Worm (Caenorhabditis elegans) whole organism, young adult: ENCODE data around the gene aptf-1.

ENCODE experiments used
- B0336.3 ChIP-seq: fragments of 200-800 bp; sonication (Bioruptor generic); IDR thresholded peaks from 2 replicates; pipeline ENCODE4 v1.3.6; 2022; ENCODE audit warnings: missing genetic modification characterization, missing compliant biosample characterization
- D2030.7 ChIP-seq: fragments of 200-800 bp; sonication (Bioruptor generic); IDR thresholded peaks from 2 replicates; pipeline ENCODE4 v1.3.6; 2022; ENCODE audit warnings: missing genetic modification reagents, missing genetic modification characterization, missing compliant biosample characterization
- F22D6.2 ChIP-seq: sonication (generic microtip); optimal IDR thresholded peaks from 2 replicates; lab custom pipeline; 2016; ENCODE audit warnings: mild to moderate bottlenecking, missing genetic modification characterization, missing compliant biosample characterization
- F39B2.1 ChIP-seq: fragments of 200-800 bp; sonication (Bioruptor generic); IDR thresholded peaks from 2 replicates; pipeline ENCODE4 v1.3.6; 2022; ENCODE audit warnings: missing genetic modification reagents, missing genetic modification characterization, missing compliant biosample characterization
- F55B11.4 ChIP-seq: sonication (generic microtip); optimal IDR thresholded peaks from 2 replicates; lab custom pipeline; 2016; ENCODE audit warnings: missing compliant biosample characterization, missing genetic modification characterization, borderline replicate concordance; ENCODE audit not compliant: insufficient read depth
- Y53G8AR.9 ChIP-seq: fragments of 200-800 bp; sonication (Bioruptor generic); conservative IDR thresholded peaks from 2 replicates; pipeline ENCODE4 v1.3.6; 2022; ENCODE audit warnings: missing genetic modification reagents, missing genetic modification characterization, missing compliant biosample characterization
- Y95B8A.8 ChIP-seq: fragments of 200-800 bp; sonication (Bioruptor generic); IDR thresholded peaks from 2 replicates; pipeline ENCODE4 v1.3.6; 2022; ENCODE audit warnings: missing genetic modification reagents, missing genetic modification characterization, missing compliant biosample characterization
- akir-1 ChIP-seq: fragments of 200-800 bp; sonication (Bioruptor generic); optimal IDR thresholded peaks from 2 replicates; lab custom pipeline; 2018; ENCODE audit warnings: mild to moderate bottlenecking, missing genetic modification characterization, moderate library complexity, missing compliant biosample characterization
- aptf-2 ChIP-seq: fragments of 200-800 bp; sonication (Bioruptor generic); conservative IDR thresholded peaks from 2 replicates; pipeline ENCODE4 v1.3.6; 2022; ENCODE audit warnings: missing genetic modification reagents, missing genetic modification characterization, missing compliant biosample characterization
- atf-7 ChIP-seq: sonication (generic microtip); optimal IDR thresholded peaks from 2 replicates; lab custom pipeline; 2017; ENCODE audit warnings: mild to moderate bottlenecking, missing genetic modification characterization, missing compliant biosample characterization
- attf-6 ChIP-seq: fragments of 200-800 bp; sonication (Bioruptor generic); IDR thresholded peaks from 2 replicates; pipeline ENCODE4 v1.3.6; 2022; ENCODE audit warnings: missing genetic modification reagents, missing genetic modification characterization, missing compliant biosample characterization
- bed-2 ChIP-seq: fragments of 200-800 bp; sonication (Bioruptor generic); IDR thresholded peaks from 2 replicates; pipeline ENCODE4 v1.3.6; 2022; ENCODE audit warnings: missing genetic modification reagents, missing genetic modification characterization, missing compliant biosample characterization
- ccch-3 ChIP-seq: fragments of 200-800 bp; sonication (Bioruptor generic); optimal IDR thresholded peaks from 2 replicates; lab custom pipeline; 2018; ENCODE audit warnings: mild to moderate bottlenecking, missing genetic modification characterization, missing compliant biosample characterization
- cebp-2 ChIP-seq: fragments of 200-800 bp; sonication (Bioruptor generic); IDR thresholded peaks from 2 replicates; pipeline ENCODE4 v1.3.6; 2022; ENCODE audit warnings: missing genetic modification characterization, missing compliant biosample characterization
- ceh-91 ChIP-seq: fragments of 200-800 bp; sonication (Bioruptor generic); IDR thresholded peaks from 2 replicates; pipeline ENCODE4 v1.3.6; 2022; ENCODE audit warnings: missing genetic modification reagents, missing genetic modification characterization, missing compliant biosample characterization
- dox-1 ChIP-seq: fragments of 200-800 bp; sonication (Bioruptor generic); IDR thresholded peaks from 2 replicates; pipeline ENCODE4 v1.3.6; 2022; ENCODE audit warnings: missing genetic modification reagents, missing genetic modification characterization, missing compliant biosample characterization
- dpff-1 ChIP-seq: sonication (generic microtip); optimal IDR thresholded peaks from 2 replicates; lab custom pipeline; 2017; ENCODE audit warnings: mild to moderate bottlenecking, missing genetic modification characterization, missing compliant biosample characterization
- ets-4 ChIP-seq: fragments of 200-800 bp; sonication (Bioruptor generic); optimal IDR thresholded peaks from 2 replicates; lab custom pipeline; 2018; ENCODE audit warnings: mild to moderate bottlenecking, missing genetic modification characterization, missing compliant biosample characterization
- fkh-3 ChIP-seq: sonication (generic microtip); optimal IDR thresholded peaks from 2 replicates; lab custom pipeline; 2016; ENCODE audit warnings: mild to moderate bottlenecking, missing genetic modification characterization, missing compliant biosample characterization
- gei-17 ChIP-seq: fragments of 200-800 bp; sonication (Bioruptor generic); optimal IDR thresholded peaks from 2 replicates; lab custom pipeline; 2018; ENCODE audit warnings: mild to moderate bottlenecking, missing genetic modification characterization, missing compliant biosample characterization
- him-1 ChIP-seq: sonication (generic microtip); optimal IDR thresholded peaks from 2 replicates; lab custom pipeline; 2016; ENCODE audit warnings: missing genotype, missing genetic modification reagents, missing genetic modification characterization, missing compliant biosample characterization
- hmg-20 ChIP-seq: fragments of 200-800 bp; sonication (Bioruptor generic); IDR thresholded peaks from 2 replicates; pipeline ENCODE4 v1.3.6; 2022; ENCODE audit warnings: missing genetic modification reagents, missing genetic modification characterization, missing compliant biosample characterization
- lin-35 ChIP-seq, 3 experiments: fragments of 150-350 bp in 2 of 3; sonication (generic microtip) in 1 of 3; optimal IDR thresholded peaks; 2 replicates each; lab custom pipeline; 2014 to 2018; ENCODE audit warnings: missing biosample characterization in 3 of 3, missing genetic modification characterization in 3 of 3, missing genetic modification reagents in 3 of 3
- lin-40 ChIP-seq: sonication (generic microtip); optimal IDR thresholded peaks from 2 replicates; lab custom pipeline; 2016; ENCODE audit warnings: missing genetic modification characterization, mild to moderate bottlenecking, missing compliant biosample characterization, missing genotype, missing genetic modification reagents
- lin-54 ChIP-seq: fragments of 200-800 bp; sonication (Bioruptor generic); optimal IDR thresholded peaks from 2 replicates; lab custom pipeline; 2018; ENCODE audit warnings: mild to moderate bottlenecking, missing genetic modification characterization, missing compliant biosample characterization
- lsy-27 ChIP-seq: sonication (generic microtip); optimal IDR thresholded peaks from 2 replicates; lab custom pipeline; 2017; ENCODE audit warnings: missing genetic modification characterization, mild to moderate bottlenecking, missing compliant biosample characterization, antibody characterized with exemption, missing genotype, borderline replicate concordance; ENCODE audit not compliant: insufficient read depth
- mel-28 ChIP-seq: sonication (generic microtip); optimal IDR thresholded peaks from 2 replicates; lab custom pipeline; 2016; ENCODE audit warnings: borderline replicate concordance, mild to moderate bottlenecking, missing genetic modification characterization, missing compliant biosample characterization
- nfyb-1 ChIP-seq: fragments of 200-800 bp; sonication (Bioruptor generic); IDR thresholded peaks from 2 replicates; pipeline ENCODE4 v1.3.6; 2022; ENCODE audit warnings: missing genetic modification reagents, missing genetic modification characterization, missing compliant biosample characterization
- nhr-80 ChIP-seq: sonication (generic microtip); optimal IDR thresholded peaks from 2 replicates; lab custom pipeline; 2016; ENCODE audit warnings: missing genetic modification characterization, missing compliant biosample characterization
- rcor-1 ChIP-seq: fragments of 200-800 bp; sonication (Bioruptor generic); IDR thresholded peaks from 2 replicates; pipeline ENCODE4 v1.3.6; 2022; ENCODE audit warnings: missing genetic modification reagents, missing genetic modification characterization, missing compliant biosample characterization
- repo-1 ChIP-seq: sonication (generic microtip); optimal IDR thresholded peaks from 2 replicates; lab custom pipeline; 2017; ENCODE audit warnings: mild to moderate bottlenecking, missing genetic modification characterization, missing compliant biosample characterization
- rpc-1 ChIP-seq, 2 experiments: fragments of 150-350 bp in 1 of 2; sonication (generic microtip) in 1 of 2; optimal IDR thresholded peaks; 2 replicates each; lab custom pipeline; 2014 to 2018; ENCODE audit warnings: missing biosample characterization in 1 of 2, missing genetic modification characterization in 1 of 2, missing genetic modification reagents in 1 of 2, missing genotype in 1 of 2
- snpc-3.4 ChIP-seq: sonication (generic microtip); optimal IDR thresholded peaks from 2 replicates; lab custom pipeline; 2017; ENCODE audit warnings: missing genetic modification characterization, mild to moderate bottlenecking, missing compliant biosample characterization, antibody characterized with exemption, moderate library complexity, missing genotype, missing genetic modification reagents
- unc-130 ChIP-seq: sonication (generic microtip); optimal IDR thresholded peaks from 2 replicates; lab custom pipeline; 2016; ENCODE audit warnings: missing genetic modification reagents, missing genetic modification characterization, missing compliant biosample characterization
- zim-3 ChIP-seq: sonication (generic microtip); optimal IDR thresholded peaks from 2 replicates; lab custom pipeline; 2017; ENCODE audit warnings: mild to moderate bottlenecking, missing genetic modification characterization, moderate library complexity, missing compliant biosample characterization
- ztf-6 ChIP-seq: fragments of 200-800 bp; sonication (Bioruptor generic); IDR thresholded peaks from 2 replicates; pipeline ENCODE4 v1.3.6; 2022; ENCODE audit warnings: missing genetic modification reagents, missing genetic modification characterization, missing compliant biosample characterization

The aptf-1 gene

ce11 chrII:6422812-6423211 is 32.0 kb upstream of the aptf-1 start, which contains the start of gene K03H9.3:
Gene K03H9.3 (plus strand): TSS chrII:6423112.
- TF ChIP-seq fkh-3 (no peak), him-1 (tag; lab: Kevin White, UChicago) (no peak), F22D6.2 (tag; lab: Kevin White, UChicago) (no peak), Y95B8A.8 (GFP tag; lab: Robert Waterston, UW) (no peak), unc-130 (GFP tag; lab: Kevin White, UChicago) (no peak), nhr-80 (tag; lab: Kevin White, UChicago) (no peak), nfyb-1 (GFP tag; lab: Robert Waterston, UW) (no peak), F39B2.1 (GFP tag; lab: Robert Waterston, UW) (no peak), rpc-1 (optimal IDR thresholded peaks at IDR 0.05; lab: Kevin White, UChicago) (no peak), rpc-1 (tag; optimal IDR thresholded peaks at IDR 0.05; lab: Kevin White, UChicago) (no peak), ceh-91 (GFP tag; lab: Robert Waterston, UW) (no peak)
- TF ChIP-seq, all 124 proteins: peak for 0

ce11 chrII:6425993-6426392 is 28.8 kb upstream of the aptf-1 start, which contains the start of gene col-75:
Gene col-75 (plus strand): TSS chrII:6426293.
- no peak for TF ChIP-seq rcor-1
- no peak for TF ChIP-seq cebp-2 (GFP tag; lab: Robert Waterston, UW)
- TF ChIP-seq mel-28 (tag; lab: Kevin White, UChicago), result no peak
- TF ChIP-seq ztf-6 (GFP tag; lab: Robert Waterston, UW), result no peak
- TF ChIP-seq ets-4 (GFP tag; lab: Kevin White, UChicago), result no peak
- TF ChIP-seq lin-35 (GFP tag; optimal IDR thresholded peaks at IDR 0.05; lab: Kevin White, UChicago), result no peak
- TF ChIP-seq dpff-1, result no peak
- TF ChIP-seq Y53G8AR.9, result no peak
- TF ChIP-seq zim-3 (tag; lab: Kevin White, UChicago), result no peak
- no peak for TF ChIP-seq repo-1
- no peak for TF ChIP-seq akir-1 (GFP tag; lab: Kevin White, UChicago)
- TF ChIP-seq gei-17 (GFP tag; lab: Kevin White, UChicago), result no peak
- TF ChIP-seq atf-7, result no peak
- TF ChIP-seq Y95B8A.8 (GFP tag; lab: Robert Waterston, UW), result no peak
- TF ChIP-seq aptf-2 (GFP tag; lab: Robert Waterston, UW), result no peak
- TF ChIP-seq attf-6, result no peak
- no peak for TF ChIP-seq lin-54 (GFP tag; lab: Kevin White, UChicago)
- no peak for TF ChIP-seq lsy-27 (tag; lab: Kevin White, UChicago)
- TF ChIP-seq snpc-3.4 (tag; lab: Kevin White, UChicago), result no peak
- no peak for TF ChIP-seq bed-2

ce11 chrII:6436845-6437244 is 17.9 kb upstream of the aptf-1 start:
- no peak for TF ChIP-seq D2030.7 (GFP tag; lab: Robert Waterston, UW)
- TF ChIP-seq B0336.3, result no peak
- TF ChIP-seq ccch-3 (GFP tag; lab: Kevin White, UChicago), result no peak
- TF ChIP-seq lin-40, result no peak
- TF ChIP-seq zim-3 (tag; lab: Kevin White, UChicago), result no peak
- no peak for TF ChIP-seq cebp-2 (GFP tag; lab: Robert Waterston, UW)
- no peak for TF ChIP-seq dox-1 (GFP tag; lab: Robert Waterston, UW)
- no peak for TF ChIP-seq F55B11.4 (tag; lab: Kevin White, UChicago)
- no peak for TF ChIP-seq F39B2.1 (GFP tag; lab: Robert Waterston, UW)
- TF ChIP-seq hmg-20 (GFP tag; lab: Robert Waterston, UW), result no peak
